Worm (Caenorhabditis elegans): Measurements from ENCODE around the gene T24H10.1.

Gene T24H10.1

DNA sequence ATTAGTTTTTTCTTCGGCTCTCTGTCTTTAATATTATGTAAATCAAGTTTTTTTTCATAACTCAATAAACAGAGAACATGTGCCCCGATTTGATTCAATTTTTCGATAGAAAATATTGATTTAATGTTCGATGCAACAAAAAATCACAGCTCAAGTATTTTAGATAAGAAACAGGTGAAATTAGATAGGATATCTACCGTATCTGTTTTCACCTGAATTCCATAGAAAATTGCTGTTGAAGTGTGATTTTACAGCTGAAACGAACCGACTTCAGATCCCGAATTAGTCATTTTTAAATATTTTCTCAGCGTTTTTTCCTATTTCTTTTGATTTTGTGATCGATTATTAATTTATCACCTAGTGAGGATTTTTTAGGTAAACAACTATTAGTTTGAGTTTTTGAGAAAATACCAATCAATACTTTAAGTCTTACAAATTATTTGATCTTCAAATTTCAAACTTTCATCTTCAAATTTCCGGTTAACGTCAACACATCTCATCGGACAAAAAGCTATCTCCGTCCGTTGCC, 40.1 kb downstream of the T24H10.1 start, which contains the start of gene Y9C2UA.1:
Gene Y9C2UA.1, plus strand, starts transcription at position 479 of the 529 bp plus-strand sequence.
- TF ChIP-seq lir-3 (tag; optimal IDR thresholded peaks at IDR 0.05; ENCODE audit: poor library complexity), result no peak
- no peak for TF ChIP-seq nhr-77 (tag; optimal IDR thresholded peaks at IDR 0.05)
- no peak for TF ChIP-seq fos-1 (tag; optimal IDR thresholded peaks at IDR 0.05)
- peak; percentile 29 for TF ChIP-seq fkh-8 (tag; optimal IDR thresholded peaks at IDR 0.05)
- peak; percentile 90 for TF ChIP-seq hlh-4 (tag; optimal IDR thresholded peaks at IDR 0.05)
- peak; percentile 21 for TF ChIP-seq nhr-47 (tag; optimal IDR thresholded peaks at IDR 0.05)

DNA sequence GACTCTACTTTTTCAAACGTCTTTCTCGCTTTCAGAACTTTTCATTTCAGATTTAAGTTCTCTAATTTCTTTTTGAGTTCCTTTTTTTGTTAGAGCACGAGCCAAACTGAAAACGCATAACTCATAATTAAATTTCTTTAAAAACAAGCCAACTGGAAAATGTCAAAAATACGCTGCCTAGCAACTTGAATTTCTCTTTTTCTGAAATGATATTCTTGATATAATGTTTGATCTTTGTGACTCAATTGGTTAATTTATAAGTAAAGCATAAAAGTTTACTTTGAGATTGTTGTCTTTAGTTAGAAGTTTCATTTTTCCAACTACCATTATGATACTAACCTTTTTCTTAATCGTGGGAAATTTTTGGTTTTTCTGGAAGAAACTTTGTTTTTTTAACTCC, 41.9 kb downstream of the T24H10.1 start:
- TF ChIP-seq ceh-63 (GFP tag; optimal IDR thresholded peaks at IDR 0.05), result no peak
- TF ChIP-seq lin-14 (GFP tag; optimal IDR thresholded peaks at IDR 0.05), result no peak
- TF ChIP-seq unc-98 (GFP tag; IDR thresholded peaks at IDR 0.05), result no peak
- TF ChIP-seq fkh-8 (tag; optimal IDR thresholded peaks at IDR 0.05), result peak; percentile 57
- no peak for TF ChIP-seq nhr-19 (GFP tag; conservative IDR thresholded peaks at IDR 0.05)
- TF ChIP-seq xbp-1 (tag; optimal IDR thresholded peaks at IDR 0.05), result no peak
- TF ChIP-seq Y116A8C.19 (tag; optimal IDR thresholded peaks at IDR 0.05; ENCODE audit: borderline replicate concordance), result no peak

DNA sequence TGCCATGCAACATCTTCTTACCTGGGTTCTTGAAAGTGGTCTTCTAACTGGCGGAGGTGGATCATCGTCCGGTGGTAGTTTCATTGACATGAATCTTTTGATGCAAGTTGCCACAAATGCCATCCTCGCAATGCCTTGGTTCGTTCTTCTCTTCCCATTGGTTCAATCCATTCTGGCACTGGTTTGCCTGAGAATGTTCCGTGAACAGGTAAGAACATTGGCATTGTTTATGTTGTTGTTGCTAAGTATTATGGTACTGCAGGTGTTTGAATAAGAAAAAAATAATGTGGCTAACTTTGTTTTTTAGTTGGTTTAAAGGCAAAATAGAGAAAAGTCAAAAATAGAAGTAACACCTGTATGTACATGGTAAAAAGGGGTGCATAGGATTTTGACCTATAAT, 44.6 kb downstream of the T24H10.1 start:
- TF ChIP-seq hpl-2 (GFP tag; optimal IDR thresholded peaks at IDR 0.05) (no peak), lin-15B (tag; optimal IDR thresholded peaks at IDR 0.05) (no peak), xbp-1 (tag; optimal IDR thresholded peaks at IDR 0.05) (no peak), efl-1 (optimal IDR thresholded peaks at IDR 0.05) (no peak), efl-1 (GFP tag; optimal IDR thresholded peaks at IDR 0.05 in 1 of 2) (peak in 1 of 2 experiments; percentile 15)

DNA sequence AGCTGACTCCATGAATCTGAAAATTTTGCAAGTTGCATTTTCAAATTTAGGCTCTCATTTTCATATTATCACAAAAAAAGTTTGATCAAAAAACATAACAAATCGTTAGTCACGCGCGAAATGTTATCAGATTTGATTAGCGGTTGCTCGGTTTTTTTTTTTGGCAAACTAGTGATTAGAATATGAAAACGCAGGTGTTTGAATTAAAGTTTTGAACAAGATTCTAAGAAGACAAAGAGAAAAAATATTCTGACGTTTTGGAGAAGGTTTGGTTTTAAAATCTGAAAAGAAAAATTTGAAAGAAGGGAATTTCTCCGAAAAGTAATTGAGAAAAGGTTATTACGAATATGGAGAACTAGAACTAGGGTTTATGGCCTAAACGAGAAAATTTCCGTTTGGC, 45.2 kb downstream of the T24H10.1 start:
- TF ChIP-seq nhr-47 (tag; optimal IDR thresholded peaks at IDR 0.05), result peak; percentile 30
- no peak for TF ChIP-seq tbx-2 (tag; optimal IDR thresholded peaks at IDR 0.05)
- no peak for TF ChIP-seq isw-1 (GFP tag; IDR thresholded peaks at IDR 0.05)
- TF ChIP-seq hlh-17 (GFP tag; optimal IDR thresholded peaks at IDR 0.05; ENCODE audit: borderline replicate concordance), result no peak
- TF ChIP-seq lin-14 (GFP tag; optimal IDR thresholded peaks at IDR 0.05), result peak; percentile 3
- TF ChIP-seq fos-1 (tag; optimal IDR thresholded peaks at IDR 0.05), result no peak
- no peak for TF ChIP-seq nhr-19 (GFP tag; conservative IDR thresholded peaks at IDR 0.05)
- TF ChIP-seq fkh-8 (tag; optimal IDR thresholded peaks at IDR 0.05), result peak; percentile 81
- no peak for TF ChIP-seq zip-4 (GFP tag; optimal IDR thresholded peaks at IDR 0.05)
- no peak for TF ChIP-seq lin-13 (GFP tag; optimal IDR thresholded peaks at IDR 0.05)
- TF ChIP-seq ceh-63 (GFP tag; optimal IDR thresholded peaks at IDR 0.05), result no peak
- no peak for TF ChIP-seq ceh-88 (GFP tag; IDR thresholded peaks at IDR 0.05)
- TF ChIP-seq grh-1 (GFP tag; IDR thresholded peaks at IDR 0.05), result no peak
- no peak for TF ChIP-seq F16B12.6 (tag; optimal IDR thresholded peaks at IDR 0.05)
- no peak for TF ChIP-seq pax-3 (tag; optimal IDR thresholded peaks at IDR 0.05)
- TF ChIP-seq ces-1 (GFP tag; optimal IDR thresholded peaks at IDR 0.05), result no peak
- no peak for TF ChIP-seq sptf-1 (tag; optimal IDR thresholded peaks at IDR 0.05)
- no peak for TF ChIP-seq aha-1 (tag; optimal IDR thresholded peaks at IDR 0.05)
- TF ChIP-seq nhr-71 (tag; optimal IDR thresholded peaks at IDR 0.05), result peak; percentile 58
- no peak for TF ChIP-seq lin-39 (tag; optimal IDR thresholded peaks at IDR 0.05)
- TF ChIP-seq unc-98 (GFP tag; IDR thresholded peaks at IDR 0.05), result no peak
- no peak for TF ChIP-seq egl-13 (tag; optimal IDR thresholded peaks at IDR 0.05)
- no peak for TF ChIP-seq aly-2 (tag; optimal IDR thresholded peaks at IDR 0.05)

DNA sequence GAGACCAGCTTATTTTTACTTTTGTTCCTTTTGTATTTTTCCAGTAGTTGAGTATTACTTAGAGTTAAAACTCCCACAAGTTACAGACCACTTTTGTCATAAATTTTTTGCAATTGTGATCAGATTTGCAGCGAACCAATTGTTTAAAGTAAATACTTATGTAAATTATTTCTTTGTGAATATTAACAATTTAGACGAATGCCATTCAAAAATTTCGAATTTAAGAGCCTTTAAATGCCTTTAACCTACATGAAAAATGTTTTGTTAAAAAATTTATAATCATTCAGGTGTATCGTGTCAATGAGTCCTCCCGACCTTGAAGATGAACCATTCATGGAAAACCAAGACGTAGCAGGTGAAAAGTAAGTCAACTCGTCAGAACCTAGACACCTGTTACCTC, 46.8 kb downstream of the T24H10.1 start, which contains the start of gene W07A12.4:
Gene W07A12.4, plus strand, starts transcription at position 301 of the 400 bp plus-strand sequence.
- peak; percentile 48 for TF ChIP-seq nhr-85 (tag)
- TF ChIP-seq blmp-1 (tag; optimal IDR thresholded peaks at IDR 0.05), result no peak
- no peak for TF ChIP-seq alr-1 (tag; optimal IDR thresholded peaks at IDR 0.05; ENCODE audit: borderline replicate concordance)
- TF ChIP-seq ztf-11 (tag; optimal IDR thresholded peaks at IDR 0.05), result no peak
- peak; percentile 44 for TF ChIP-seq hlh-4 (tag; optimal IDR thresholded peaks at IDR 0.05)
- TF ChIP-seq nhr-71 (tag; optimal IDR thresholded peaks at IDR 0.05), result no peak

Measured in whole organism, L1 larva.